Worm (Caenorhabditis elegans) whole organism, L4 larva: ENCODE data around the gene cblc-1.

Experiments used
- F49E8.2 ChIP-seq: sonication (generic microtip); optimal IDR thresholded peaks from 2 replicates; lab custom pipeline; 2016; ENCODE audit warnings: missing compliant biosample characterization, mild to moderate bottlenecking, missing genetic modification characterization, borderline replicate concordance
- Y5F2A.4 ChIP-seq: fragments of 200-800 bp; sonication (Bioruptor generic); optimal IDR thresholded peaks from 2 replicates; lab custom pipeline; 2018; ENCODE audit warnings: mild to moderate bottlenecking, missing genetic modification characterization, missing compliant biosample characterization
- ama-1 ChIP-seq: fragments of 150-350 bp; optimal IDR thresholded peaks from 2 replicates; lab custom pipeline; 2014; ENCODE audit warnings: inconsistent platforms, mixed read lengths
- ceh-82 ChIP-seq: sonication (generic microtip); optimal IDR thresholded peaks from 2 replicates; lab custom pipeline; 2017; ENCODE audit warnings: missing biosample characterization, missing genetic modification characterization
- ces-1 ChIP-seq: fragments of 150-350 bp; sonication (generic microtip); optimal IDR thresholded peaks from 4 replicates; lab custom pipeline; 2014; ENCODE audit warnings: missing biosample characterization, missing genetic modification reagents, missing genetic modification characterization
- egl-27 ChIP-seq: sonication (generic microtip); optimal IDR thresholded peaks from 3 replicates; lab custom pipeline; 2017; ENCODE audit warnings: missing biosample characterization, missing genetic modification reagents, missing genetic modification characterization
- hlh-11 ChIP-seq: fragments of 200-800 bp; sonication (Bioruptor generic); optimal IDR thresholded peaks from 2 replicates; lab custom pipeline; 2018; ENCODE audit warnings: mild to moderate bottlenecking, missing genetic modification characterization, missing compliant biosample characterization
- lin-38 ChIP-seq: fragments of 200-800 bp; sonication (Bioruptor generic); IDR thresholded peaks from 2 replicates; pipeline ENCODE4 v1.3.6; 2022; ENCODE audit warnings: missing genetic modification reagents, missing genetic modification characterization, missing compliant biosample characterization
- unc-130 ChIP-seq: sonication (generic microtip); optimal IDR thresholded peaks from 2 replicates; lab custom pipeline; 2016; ENCODE audit warnings: missing genetic modification reagents, missing genetic modification characterization, missing compliant biosample characterization

- TF ChIP-seq ceh-82 = no peak
- no peak for TF ChIP-seq unc-130 (GFP tag; lab: Kevin White, UChicago)
- no peak for TF ChIP-seq hlh-11 (tag; lab: Kevin White, UChicago)
- TF ChIP-seq F49E8.2 (tag; lab: Kevin White, UChicago) = no peak
- TF ChIP-seq ces-1 (GFP tag; lab: Kevin White, UChicago) = no peak
- no peak for TF ChIP-seq ama-1 (lab: Kevin White, UChicago)
- no peak for TF ChIP-seq egl-27 (tag; lab: Kevin White, UChicago)
- TF ChIP-seq Y5F2A.4 = no peak
- no peak for TF ChIP-seq lin-38 (GFP tag; lab: Robert Waterston, UW)
Measured at ce11 chrII:4981682-4982404, 40.9 kb upstream of the cblc-1 start.
